Fruit fly (Drosophila melanogaster) whole organism, embryonic: ENCODE results near the gene CG5966.

Experiments
- Antp ChIP-seq: fragments of 200-800 bp; sonication (Bioruptor generic); optimal IDR thresholded peaks from 3 replicates; lab custom pipeline; 2016; ENCODE audit warnings: missing biosample characterization, missing genetic modification characterization
- Blimp-1 ChIP-seq: fragments of 200-800 bp; sonication (Bioruptor generic); optimal IDR thresholded peaks from 3 replicates; lab custom pipeline; 2018; ENCODE audit warnings: missing biosample characterization, missing genetic modification characterization, mild to moderate bottlenecking, moderate library complexity, missing genetic modification reagents
- CG10543 ChIP-seq: fragments of 200-800 bp; sonication (Bioruptor generic); optimal IDR thresholded peaks from 3 replicates; lab custom pipeline; 2017; ENCODE audit warnings: missing biosample characterization, mild to moderate bottlenecking, missing genetic modification characterization, moderate library complexity
- CG11247 ChIP-seq: fragments of 200-800 bp; sonication (Bioruptor generic); IDR thresholded peaks from 2 replicates; pipeline ENCODE4 v1.3.6; 2022; ENCODE audit warnings: missing biosample characterization, missing genetic modification characterization
- CG13424 ChIP-seq: fragments of 200-800 bp; sonication (Bioruptor generic); optimal IDR thresholded peaks from 2 replicates; lab custom pipeline; 2019; ENCODE audit warnings: missing biosample characterization, mild to moderate bottlenecking, missing genetic modification characterization, moderate library complexity
- CG13624 ChIP-seq: fragments of 200-800 bp; sonication (Bioruptor generic); optimal IDR thresholded peaks from 2 replicates; lab custom pipeline; 2016; ENCODE audit warnings: missing biosample characterization, missing genetic modification characterization
- CG15514 ChIP-seq: fragments of 200-800 bp; sonication (Bioruptor generic); optimal IDR thresholded peaks from 3 replicates; lab custom pipeline; 2017; ENCODE audit warnings: missing biosample characterization, missing genetic modification characterization, mild to moderate bottlenecking, moderate library complexity, missing genetic modification reagents
- CG1602 ChIP-seq: fragments of 200-800 bp; sonication (Bioruptor generic); optimal IDR thresholded peaks from 3 replicates; lab custom pipeline; 2016; ENCODE audit warnings: missing biosample characterization, missing genetic modification characterization
- CG1603 ChIP-seq: fragments of 200-800 bp; sonication (Bioruptor generic); optimal IDR thresholded peaks from 2 replicates; lab custom pipeline; 2019; ENCODE audit warnings: missing biosample characterization, mild to moderate bottlenecking, missing genetic modification characterization, moderate library complexity
- CG17361 ChIP-seq: fragments of 200-800 bp; sonication (Bioruptor generic); IDR thresholded peaks from 3 replicates; pipeline ENCODE4 v1.3.6; 2022; ENCODE audit warnings: missing biosample characterization, missing genetic modification characterization
- CG17568 ChIP-seq: fragments of 200-800 bp; sonication (Bioruptor generic); optimal IDR thresholded peaks from 2 replicates; lab custom pipeline; 2018; ENCODE audit warnings: missing biosample characterization, mild to moderate bottlenecking, missing genetic modification characterization, moderate library complexity
- CG17912 ChIP-seq: fragments of 200-800 bp; sonication (Bioruptor generic); optimal IDR thresholded peaks from 2 replicates; lab custom pipeline; 2018; ENCODE audit warnings: missing biosample characterization, mild to moderate bottlenecking, missing genetic modification characterization
- CG18262 ChIP-seq: fragments of 200-800 bp; optimal IDR thresholded peaks from 3 replicates; lab custom pipeline; 2019; ENCODE audit warnings: missing biosample characterization, mild to moderate bottlenecking, missing genetic modification characterization, moderate library complexity
- CG2678 ChIP-seq: fragments of 200-800 bp; sonication (Bioruptor generic); optimal IDR thresholded peaks from 3 replicates; lab custom pipeline; 2019; ENCODE audit warnings: missing biosample characterization, mild to moderate bottlenecking, missing genetic modification characterization, moderate library complexity
- CG2889 ChIP-seq: fragments of 200-800 bp; sonication (Bioruptor generic); IDR thresholded peaks from 3 replicates; pipeline ENCODE4 v1.3.6; 2022; ENCODE audit warnings: missing biosample characterization, missing genetic modification characterization
- CG31224 ChIP-seq: fragments of 200-800 bp; sonication (Bioruptor generic); IDR thresholded peaks from 2 replicates; pipeline ENCODE4 v1.3.6; 2022; ENCODE audit warnings: missing biosample characterization, missing genetic modification characterization
- CG3847 ChIP-seq: fragments of 200-800 bp; sonication (Bioruptor generic); IDR thresholded peaks from 2 replicates; pipeline ENCODE4 v1.3.6; 2022; ENCODE audit warnings: missing biosample characterization, missing genetic modification characterization
- CG4360 ChIP-seq: fragments of 200-800 bp; sonication (Bioruptor generic); IDR thresholded peaks from 2 replicates; pipeline ENCODE4 v1.3.6; 2022; ENCODE audit warnings: missing biosample characterization, missing genetic modification characterization
- CG43689 ChIP-seq: fragments of 200-800 bp; sonication (Bioruptor generic); IDR thresholded peaks from 2 replicates; pipeline ENCODE4 v1.3.6; 2022; ENCODE audit warnings: missing biosample characterization, missing genetic modification characterization
- CG7556 ChIP-seq: fragments of 200-800 bp; sonication (Bioruptor generic); optimal IDR thresholded peaks from 2 replicates; lab custom pipeline; 2017; ENCODE audit warnings: missing biosample characterization, mild to moderate bottlenecking, missing genetic modification characterization
- CG8765 ChIP-seq: fragments of 200-800 bp; sonication (Bioruptor generic); IDR thresholded peaks from 2 replicates; pipeline ENCODE4 v1.3.6; 2022; ENCODE audit warnings: missing biosample characterization, missing genetic modification characterization
- CG8944 ChIP-seq: fragments of 200-800 bp; sonication (Bioruptor generic); optimal IDR thresholded peaks from 3 replicates; lab custom pipeline; 2016; ENCODE audit warnings: missing biosample characterization, missing genetic modification characterization
- Dek ChIP-seq: fragments of 200-800 bp; sonication (Bioruptor generic); optimal IDR thresholded peaks from 3 replicates; lab custom pipeline; 2019; ENCODE audit warnings: missing biosample characterization, mild to moderate bottlenecking, missing genetic modification characterization, moderate library complexity
- Dp ChIP-seq: fragments of 200-800 bp; sonication (Bioruptor generic); optimal IDR thresholded peaks from 2 replicates; lab custom pipeline; 2018; ENCODE audit warnings: missing biosample characterization, mild to moderate bottlenecking, missing genetic modification characterization, moderate library complexity
- Fer1 ChIP-seq: fragments of 200-800 bp; sonication (Bioruptor generic); optimal IDR thresholded peaks from 2 replicates; lab custom pipeline; 2017; ENCODE audit warnings: missing biosample characterization, mild to moderate bottlenecking, missing genetic modification characterization
- Fer2 ChIP-seq: fragments of 200-800 bp; sonication (Bioruptor generic); optimal IDR thresholded peaks from 2 replicates; lab custom pipeline; 2018; ENCODE audit warnings: missing biosample characterization, mild to moderate bottlenecking, missing genetic modification characterization, moderate library complexity
- H2.0 ChIP-seq: fragments of 200-800 bp; sonication (Bioruptor generic); IDR thresholded peaks from 2 replicates; pipeline ENCODE4 v1.3.6; 2022; ENCODE audit warnings: missing biosample characterization, missing genetic modification characterization
- Lhr ChIP-seq: fragments of 200-800 bp; sonication (Bioruptor generic); optimal IDR thresholded peaks from 3 replicates; lab custom pipeline; 2017; ENCODE audit warnings: mild to moderate bottlenecking, missing biosample characterization, missing genetic modification reagents, missing genetic modification characterization
- Lim3 ChIP-seq: fragments of 200-800 bp; sonication (Bioruptor generic); IDR thresholded peaks from 2 replicates; pipeline ENCODE4 v1.3.6; 2022; ENCODE audit warnings: missing biosample characterization, missing genetic modification characterization
- Max ChIP-seq: fragments of 200-800 bp; sonication (Bioruptor generic); optimal IDR thresholded peaks from 2 replicates; lab custom pipeline; 2016; ENCODE audit warnings: missing biosample characterization, mild to moderate bottlenecking, missing genetic modification characterization
- NC2β ChIP-seq: fragments of 200-800 bp; sonication (Bioruptor generic); optimal IDR thresholded peaks from 2 replicates; lab custom pipeline; 2016; ENCODE audit warnings: missing biosample characterization, missing genetic modification characterization
- NK7.1 ChIP-seq: fragments of 200-800 bp; sonication (Bioruptor generic); optimal IDR thresholded peaks from 3 replicates; lab custom pipeline; 2016; ENCODE audit warnings: missing biosample characterization, missing genetic modification characterization
- Oli ChIP-seq: fragments of 200-800 bp; sonication (Bioruptor generic); optimal IDR thresholded peaks from 2 replicates; lab custom pipeline; 2018; ENCODE audit warnings: missing biosample characterization, mild to moderate bottlenecking, missing genetic modification characterization, moderate library complexity
- ac ChIP-seq: fragments of 200-800 bp; sonication (Bioruptor generic); optimal IDR thresholded peaks from 3 replicates; lab custom pipeline; 2017; ENCODE audit warnings: missing biosample characterization, mild to moderate bottlenecking, missing genetic modification characterization
- cato ChIP-seq: fragments of 200-800 bp; sonication (Bioruptor generic); optimal IDR thresholded peaks from 2 replicates; lab custom pipeline; 2016; ENCODE audit warnings: missing biosample characterization, missing genetic modification characterization, borderline replicate concordance
- chif ChIP-seq, 2 experiments: fragments of 200-800 bp; sonication (Bioruptor generic); optimal IDR thresholded peaks; 3 replicates each; lab custom pipeline; 2016; ENCODE audit warnings: missing biosample characterization in 2 of 2, missing genetic modification characterization in 2 of 2
- corto ChIP-seq: fragments of 200-800 bp; sonication (Bioruptor generic); optimal IDR thresholded peaks from 2 replicates; lab custom pipeline; 2016; ENCODE audit warnings: missing biosample characterization, mild to moderate bottlenecking, missing genetic modification characterization, moderate library complexity
- disco-r ChIP-seq: fragments of 200-800 bp; sonication (Bioruptor generic); optimal IDR thresholded peaks from 2 replicates; lab custom pipeline; 2016; ENCODE audit warnings: missing biosample characterization, missing genetic modification characterization
- fu2 ChIP-seq: fragments of 200-800 bp; sonication (Bioruptor generic); optimal IDR thresholded peaks from 2 replicates; lab custom pipeline; 2016; ENCODE audit warnings: missing biosample characterization, missing genetic modification characterization
- gro ChIP-seq: fragments of 200-800 bp; sonication (Bioruptor generic); optimal IDR thresholded peaks from 2 replicates; lab custom pipeline; 2016; ENCODE audit warnings: missing biosample characterization, missing genetic modification characterization
- ind ChIP-seq: fragments of 200-800 bp; sonication (Bioruptor generic); optimal IDR thresholded peaks from 3 replicates; lab custom pipeline; 2016; ENCODE audit warnings: missing biosample characterization, missing genetic modification characterization
- jumu ChIP-seq: fragments of 200-800 bp; sonication (Bioruptor generic); optimal IDR thresholded peaks from 3 replicates; lab custom pipeline; 2016; ENCODE audit warnings: missing biosample characterization, missing genetic modification characterization
- knrl ChIP-seq: fragments of 200-800 bp; sonication (Bioruptor generic); IDR thresholded peaks from 3 replicates; pipeline ENCODE4 v1.3.6; 2022; ENCODE audit warnings: missing biosample characterization, missing genetic modification characterization; ENCODE audit not compliant: partially characterized antibody
- pita ChIP-seq: fragments of 200-800 bp; sonication (Bioruptor generic); optimal IDR thresholded peaks from 2 replicates; lab custom pipeline; 2017; ENCODE audit warnings: missing biosample characterization, mild to moderate bottlenecking, missing genetic modification characterization
- pnt ChIP-seq: fragments of 200-800 bp; sonication (Bioruptor generic); optimal IDR thresholded peaks from 3 replicates; lab custom pipeline; 2016; ENCODE audit warnings: missing biosample characterization, missing genetic modification characterization
- sens-2 ChIP-seq: fragments of 200-800 bp; sonication (Bioruptor generic); IDR thresholded peaks from 2 replicates; pipeline ENCODE4 v1.3.6; 2022; ENCODE audit warnings: missing biosample characterization, missing genetic modification characterization
- so ChIP-seq: fragments of 200-800 bp; sonication (Bioruptor generic); IDR thresholded peaks from 3 replicates; pipeline ENCODE4 v1.3.6; 2022; ENCODE audit warnings: missing biosample characterization, missing genetic modification characterization
- tgo ChIP-seq: fragments of 200-800 bp; sonication (Bioruptor generic); IDR thresholded peaks from 3 replicates; pipeline ENCODE4 v1.3.6; 2022; ENCODE audit warnings: missing biosample characterization, missing genetic modification characterization
- yki ChIP-seq: fragments of >200 bp; optimal IDR thresholded peaks from 3 replicates; lab custom pipeline; 2018
- z ChIP-seq: fragments of 200-800 bp; sonication (Bioruptor generic); IDR thresholded peaks from 3 replicates; pipeline ENCODE4 v1.3.6; 2022; ENCODE audit warnings: missing biosample characterization, missing genetic modification characterization
- zen2 ChIP-seq: fragments of 200-800 bp; sonication (Bioruptor generic); IDR thresholded peaks from 3 replicates; pipeline ENCODE4 v1.3.6; 2022; ENCODE audit warnings: missing biosample characterization, missing genetic modification characterization; ENCODE audit not compliant: partially characterized antibody

The CG5966 gene

DNA sequence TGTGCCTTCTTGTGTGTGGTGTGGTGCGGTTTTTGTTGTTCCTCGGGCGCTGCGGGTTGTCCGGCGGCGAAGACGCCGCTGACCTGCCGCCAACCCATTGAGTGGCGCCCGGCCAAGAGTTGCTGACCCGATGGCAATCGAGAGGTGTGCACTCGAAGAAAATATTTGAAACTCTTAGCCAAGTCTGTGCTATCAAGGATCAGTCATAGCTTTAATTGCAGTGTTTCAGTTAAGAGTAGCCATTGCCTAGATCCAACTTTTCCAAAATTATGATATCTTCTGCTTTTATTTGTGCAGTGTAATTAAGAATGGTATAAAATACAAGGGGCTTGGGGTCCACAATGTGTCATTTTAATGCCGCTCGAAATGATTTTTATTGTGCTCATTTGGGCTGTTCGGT lies 36.0 kb downstream of the CG5966 start (continued):
- TF ChIP-seq pita (no peak), Max (no peak), ind (GFP tag; lab: Kevin White, UChicago) (peak; percentile 31), CG43689 (GFP tag; lab: Robert Waterston, UW) (no peak), CG7556 (peak; percentile 43), NK7.1 (GFP tag; lab: Kevin White, UChicago) (no peak), CG17361 (GFP tag; lab: Robert Waterston, UW) (peak; percentile 53; the same call in 1 of the 3 replicates), corto (GFP tag; lab: Kevin White, UChicago) (no peak), so (GFP tag; lab: Robert Waterston, UW) (no peak), CG1603 (tag; lab: Kevin White, UChicago) (peak; percentile 83), ac (GFP tag; lab: Kevin White, UChicago) (no peak), CG10543 (no peak), gro (GFP tag; lab: Kevin White, UChicago) (no peak), CG11247 (no peak), zen2 (no peak), CG17568 (GFP tag; lab: Kevin White, UChicago) (no peak), CG18262 (peak; percentile 75), CG13424 (tag; lab: Kevin White, UChicago) (peak; percentile 43), Lim3 (GFP tag; lab: Robert Waterston, UW) (no peak), CG4360 (GFP tag; lab: Robert Waterston, UW) (peak; percentile 14; the same call in 1 of the 2 replicates), jumu (GFP tag; lab: Kevin White, UChicago) (peak; percentile 45), yki (no peak), CG15514 (GFP tag; lab: Kevin White, UChicago) (no peak), disco-r (GFP tag; lab: Kevin White, UChicago) (no peak), Oli (tag; lab: Kevin White, UChicago) (peak; percentile 58), Blimp-1 (GFP tag; lab: Kevin White, UChicago) (peak; percentile 26), Antp (GFP tag; lab: Kevin White, UChicago) (peak; percentile 9), pnt (peak; percentile 30), H2.0 (peak; percentile 45), tgo (GFP tag; lab: Robert Waterston, UW) (peak; percentile 42; the same call in 1 of the 3 replicates), NC2β (GFP tag; lab: Kevin White, UChicago) (peak; percentile 54), Fer1 (GFP tag; lab: Kevin White, UChicago) (no peak), CG17912 (no peak), CG8765 (GFP tag; lab: Robert Waterston, UW) (0 out of 2 replicates have a peak, but pooled peaks have one; percentile 20), CG8944 (GFP tag; lab: Kevin White, UChicago) (peak; percentile 19), CG31224 (GFP tag; lab: Robert Waterston, UW) (no peak), Lhr (peak; percentile 3), z (GFP tag; lab: Robert Waterston, UW) (0 out of 3 replicates have a peak, but pooled peaks have one; percentile 10), fu2 (no peak), CG1602 (peak; percentile 23), cato (GFP tag; lab: Kevin White, UChicago) (no peak), knrl (GFP tag; lab: Robert Waterston, UW) (no peak), CG3847 (GFP tag; lab: Robert Waterston, UW) (no peak), Fer2 (tag; lab: Kevin White, UChicago) (no peak), sens-2 (GFP tag; lab: Robert Waterston, UW) (no peak), CG2889 (GFP tag; lab: Robert Waterston, UW) (no peak), CG13624 (GFP tag; lab: Kevin White, UChicago) (no peak), Dek (tag; lab: Kevin White, UChicago) (no peak), chif (GFP tag; optimal IDR thresholded peaks at IDR 0.05; lab: Kevin White, UChicago) (peak; percentile 14 to 71), CG2678 (tag; lab: Kevin White, UChicago) (peak; percentile 42), Dp (GFP tag; lab: Kevin White, UChicago) (no peak)
